Fruit fly (Drosophila melanogaster) S2 (cell line): Measurements from ENCODE around the gene lsn.

ENCODE experiments used
- CG8478 ChIP-seq: fragments of >200 bp; optimal IDR thresholded peaks from 2 replicates; lab custom pipeline; 2018
- CTCF ChIP-seq, 2 experiments: fragments of >200 bp; optimal IDR thresholded peaks; 2 replicates each; lab custom pipeline; 2018

DNA sequence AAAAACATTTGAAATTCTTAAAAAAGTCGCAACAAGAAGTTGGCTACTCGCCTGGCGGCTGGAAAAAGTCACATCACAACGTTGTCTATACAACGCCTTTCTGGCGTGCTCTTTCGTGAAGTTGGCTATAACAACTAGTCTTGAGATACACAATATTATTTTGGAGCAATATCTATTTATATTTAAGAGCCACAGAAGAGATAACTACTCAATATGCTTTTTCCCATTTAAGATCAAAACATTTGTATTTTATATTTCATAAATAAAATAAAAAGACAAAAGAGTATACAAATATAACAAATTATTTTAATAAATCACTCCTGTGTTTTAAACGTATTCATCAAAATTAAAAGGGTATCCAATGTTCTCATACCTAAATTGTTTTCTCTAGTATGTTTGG lies 41.9 kb downstream of the lsn start:
- TF ChIP-seq CTCF (optimal IDR thresholded peaks at IDR 0.05; lab: Kevin White, UChicago) = no peak
- no peak for TF ChIP-seq CG8478
